Fruit fly (Drosophila melanogaster) whole organism, embryonic: ENCODE measurements around the gene CG10338.

Experiments
- BEAF-32 ChIP-seq: fragments of 200-800 bp; sonication (Bioruptor generic); optimal IDR thresholded peaks from 3 replicates; lab custom pipeline; 2017; ENCODE audit warnings: missing biosample characterization, missing genetic modification characterization, mild to moderate bottlenecking, moderate library complexity, missing genetic modification reagents
- CG13287 ChIP-seq: fragments of 200-800 bp; sonication (Bioruptor generic); IDR thresholded peaks from 2 replicates; pipeline ENCODE4 v1.3.6; 2022; ENCODE audit warnings: missing biosample characterization, missing genetic modification characterization; ENCODE audit not compliant: partially characterized antibody
- CG13424 ChIP-seq: fragments of 200-800 bp; sonication (Bioruptor generic); optimal IDR thresholded peaks from 2 replicates; lab custom pipeline; 2019; ENCODE audit warnings: missing biosample characterization, mild to moderate bottlenecking, missing genetic modification characterization, moderate library complexity
- CG15514 ChIP-seq: fragments of 200-800 bp; sonication (Bioruptor generic); optimal IDR thresholded peaks from 3 replicates; lab custom pipeline; 2017; ENCODE audit warnings: missing biosample characterization, missing genetic modification characterization, mild to moderate bottlenecking, moderate library complexity, missing genetic modification reagents
- CG2116 ChIP-seq: fragments of 200-800 bp; sonication (Bioruptor generic); optimal IDR thresholded peaks from 3 replicates; lab custom pipeline; 2018; ENCODE audit warnings: missing biosample characterization, mild to moderate bottlenecking, missing genetic modification characterization
- CG2129 ChIP-seq: fragments of 200-800 bp; sonication (Bioruptor generic); IDR thresholded peaks from 2 replicates; pipeline ENCODE4 v1.3.6; 2022; ENCODE audit warnings: missing biosample characterization, missing genetic modification characterization; ENCODE audit not compliant: partially characterized antibody
- CG2199 ChIP-seq: fragments of 200-800 bp; sonication (Bioruptor generic); IDR thresholded peaks from 3 replicates; pipeline ENCODE4 v1.3.6; 2022; ENCODE audit warnings: missing biosample characterization, missing genetic modification characterization
- CG32532 ChIP-seq: fragments of 200-800 bp; sonication (Bioruptor generic); IDR thresholded peaks from 2 replicates; pipeline ENCODE4 v1.3.6; 2022; ENCODE audit warnings: missing biosample characterization, missing genetic modification characterization
- CG32772 ChIP-seq: fragments of 200-800 bp; sonication (Bioruptor generic); IDR thresholded peaks from 2 replicates; pipeline ENCODE4 v1.3.6; 2022; ENCODE audit warnings: missing biosample characterization, missing genetic modification characterization
- CG3281 ChIP-seq: fragments of 200-800 bp; sonication (Bioruptor generic); optimal IDR thresholded peaks from 3 replicates; lab custom pipeline; 2017; ENCODE audit warnings: missing biosample characterization, mild to moderate bottlenecking, missing genetic modification characterization
- CG34224 ChIP-seq: fragments of 200-800 bp; sonication (Bioruptor generic); IDR thresholded peaks from 3 replicates; pipeline ENCODE4 v1.3.6; 2022; ENCODE audit warnings: missing biosample characterization, missing genetic modification characterization; ENCODE audit not compliant: partially characterized antibody
- CG3726 ChIP-seq: fragments of 200-800 bp; sonication (Bioruptor generic); IDR thresholded peaks from 3 replicates; pipeline ENCODE4, ENCODE4 v1.3.6; 2022; ENCODE audit warnings: missing biosample characterization, missing genetic modification characterization
- CG3995 ChIP-seq: fragments of 200-800 bp; sonication (Bioruptor generic); optimal IDR thresholded peaks from 3 replicates; lab custom pipeline; 2016; ENCODE audit warnings: missing biosample characterization, missing genetic modification characterization
- CG4360 ChIP-seq: fragments of 200-800 bp; sonication (Bioruptor generic); IDR thresholded peaks from 2 replicates; pipeline ENCODE4 v1.3.6; 2022; ENCODE audit warnings: missing biosample characterization, missing genetic modification characterization
- CG6791 ChIP-seq: fragments of 200-800 bp; sonication (Bioruptor generic); IDR thresholded peaks from 3 replicates; pipeline ENCODE4 v1.3.6; 2022; ENCODE audit warnings: missing biosample characterization, missing genetic modification characterization; ENCODE audit not compliant: partially characterized antibody
- CG7963 ChIP-seq: fragments of 200-800 bp; sonication (Bioruptor generic); IDR thresholded peaks from 3 replicates; pipeline ENCODE4 v1.3.6; 2022; ENCODE audit warnings: missing biosample characterization, missing genetic modification characterization; ENCODE audit not compliant: partially characterized antibody
- CG8290 ChIP-seq, 3 experiments: fragments of 200-800 bp; sonication (Bioruptor generic); optimal IDR thresholded peaks; 2 replicates each; lab custom pipeline; 2016 to 2019; ENCODE audit warnings: missing biosample characterization in 3 of 3, missing genetic modification characterization in 3 of 3, mild to moderate bottlenecking in 2 of 3, moderate library complexity in 1 of 3
- CG9437 ChIP-seq: fragments of 200-800 bp; sonication (Bioruptor generic); optimal IDR thresholded peaks from 2 replicates; lab custom pipeline; 2018; ENCODE audit warnings: missing biosample characterization, mild to moderate bottlenecking, missing genetic modification characterization
- CG9932 ChIP-seq: fragments of 200-800 bp; sonication (Bioruptor generic); IDR thresholded peaks from 2 replicates; pipeline ENCODE4 v1.3.6; 2022; ENCODE audit warnings: missing biosample characterization, missing genetic modification characterization
- CTCF ChIP-seq: fragments of 200-800 bp; sonication (Bioruptor generic); optimal IDR thresholded peaks from 2 replicates; lab custom pipeline; 2017; ENCODE audit warnings: missing biosample characterization, mild to moderate bottlenecking, missing genetic modification characterization, moderate library complexity
- CkIIα-i1 ChIP-seq: fragments of 200-800 bp; sonication (Bioruptor generic); IDR thresholded peaks from 2 replicates; pipeline ENCODE4 v1.3.6; 2022; ENCODE audit warnings: missing biosample characterization, missing genetic modification characterization
- Dip2 ChIP-seq: fragments of 200-800 bp; sonication (Bioruptor generic); IDR thresholded peaks from 2 replicates; pipeline ENCODE4 v1.3.6; 2022; ENCODE audit warnings: missing biosample characterization, missing genetic modification characterization
- Dip3 ChIP-seq: fragments of 200-800 bp; sonication (Bioruptor generic); optimal IDR thresholded peaks from 3 replicates; lab custom pipeline; 2016; ENCODE audit warnings: missing biosample characterization, missing genetic modification characterization
- Fer3 ChIP-seq: fragments of 200-800 bp; sonication (Bioruptor generic); optimal IDR thresholded peaks from 2 replicates; lab custom pipeline; 2018; ENCODE audit warnings: missing biosample characterization, mild to moderate bottlenecking, missing genetic modification characterization, moderate library complexity
- HmgD ChIP-seq: fragments of 200-800 bp; sonication (Bioruptor generic); optimal IDR thresholded peaks from 3 replicates; lab custom pipeline; 2016; ENCODE audit warnings: missing biosample characterization, missing genetic modification characterization
- Hr39 ChIP-seq: fragments of >200 bp; optimal IDR thresholded peaks from 2 replicates; lab custom pipeline; 2017
- Lim3 ChIP-seq: fragments of 200-800 bp; sonication (Bioruptor generic); IDR thresholded peaks from 2 replicates; pipeline ENCODE4 v1.3.6; 2022; ENCODE audit warnings: missing biosample characterization, missing genetic modification characterization
- MESR4 ChIP-seq: fragments of 200-800 bp; sonication (Bioruptor generic); optimal IDR thresholded peaks from 2 replicates; lab custom pipeline; 2018; ENCODE audit warnings: missing biosample characterization, mild to moderate bottlenecking, missing genetic modification characterization, moderate library complexity
- MTF-1 ChIP-seq: fragments of 200-800 bp; sonication (Bioruptor generic); optimal IDR thresholded peaks from 2 replicates; lab custom pipeline; 2018; ENCODE audit warnings: missing biosample characterization, mild to moderate bottlenecking, missing genetic modification characterization, borderline replicate concordance
- Oaz ChIP-seq: fragments of 200-800 bp; sonication (Bioruptor generic); IDR thresholded peaks from 2 replicates; pipeline ENCODE4 v1.3.6; 2022; ENCODE audit warnings: missing biosample characterization, missing genetic modification characterization
- Opbp ChIP-seq: fragments of 200-800 bp; sonication (Bioruptor generic); IDR thresholded peaks from 3 replicates; pipeline ENCODE4 v1.3.6; 2022; ENCODE audit warnings: missing biosample characterization, missing genetic modification characterization; ENCODE audit not compliant: partially characterized antibody
- Rfx ChIP-seq: fragments of 200-800 bp; sonication (Bioruptor generic); IDR thresholded peaks from 2 replicates; pipeline ENCODE4 v1.3.6; 2022; ENCODE audit warnings: missing biosample characterization, missing genetic modification characterization
- Sry-β ChIP-seq: fragments of 200-800 bp; sonication (Bioruptor generic); optimal IDR thresholded peaks from 2 replicates; lab custom pipeline; 2018; ENCODE audit warnings: missing biosample characterization, mild to moderate bottlenecking, missing genetic modification characterization, moderate library complexity
- Stat92E ChIP-seq, 3 experiments: fragments of >200 bp in 2 of 3; fragments of 200-800 bp in 1 of 3; sonication (Bioruptor generic) in 1 of 3; optimal IDR thresholded peaks; 2 replicates each; lab custom pipeline; 2017 to 2019; ENCODE audit warnings: missing biosample characterization in 3 of 3, missing genetic modification characterization in 3 of 3, mild to moderate bottlenecking in 1 of 3, moderate library complexity in 1 of 3
- Trl ChIP-seq, 3 experiments: fragments of >200 bp in 2 of 3; fragments of 200-800 bp in 1 of 3; sonication (Bioruptor generic) in 1 of 3; optimal IDR thresholded peaks; 2 replicates in 1 of 3; 3 replicates in 2 of 3; lab custom pipeline; 2016 to 2017; ENCODE audit warnings: missing biosample characterization in 1 of 3, missing genetic modification characterization in 1 of 3
- YL-1 ChIP-seq: fragments of 200-800 bp; sonication (Bioruptor generic); optimal IDR thresholded peaks from 3 replicates; lab custom pipeline; 2017; ENCODE audit warnings: missing biosample characterization, mild to moderate bottlenecking, missing genetic modification characterization
- bbx ChIP-seq: fragments of 200-800 bp; sonication (Bioruptor generic); IDR thresholded peaks from 2 replicates; pipeline ENCODE4 v1.3.6; 2022; ENCODE audit warnings: missing biosample characterization, missing genetic modification characterization; ENCODE audit not compliant: partially characterized antibody
- crp ChIP-seq, 2 experiments: fragments of 200-800 bp; sonication (Bioruptor generic); optimal IDR thresholded peaks; 2 replicates in 1 of 2; 3 replicates in 1 of 2; lab custom pipeline; 2017; ENCODE audit warnings: missing biosample characterization in 2 of 2, missing genetic modification characterization in 2 of 2, mild to moderate bottlenecking in 1 of 2, moderate library complexity in 1 of 2
- fru ChIP-seq: fragments of >200 bp; optimal IDR thresholded peaks from 2 replicates; lab custom pipeline; 2017
- h ChIP-seq: fragments of >200 bp; optimal IDR thresholded peaks from 2 replicates; lab custom pipeline; 2017
- hkb ChIP-seq, 2 experiments: fragments of 200-800 bp in 1 of 2; fragments of >200 bp in 1 of 2; sonication (Bioruptor generic) in 1 of 2; IDR thresholded peaks in 1 of 2; optimal IDR thresholded peaks in 1 of 2; 2 replicates each; pipeline versions ENCODE4 v1.3.6 to Lab custom; 2017 to 2022; ENCODE audit warnings: missing biosample characterization in 1 of 2, missing genetic modification characterization in 1 of 2
- klu ChIP-seq: fragments of 200-800 bp; sonication (Bioruptor generic); IDR thresholded peaks from 2 replicates; pipeline ENCODE4 v1.3.6; 2022; ENCODE audit warnings: missing biosample characterization, missing genetic modification characterization
- knrl ChIP-seq: fragments of 200-800 bp; sonication (Bioruptor generic); IDR thresholded peaks from 3 replicates; pipeline ENCODE4 v1.3.6; 2022; ENCODE audit warnings: missing biosample characterization, missing genetic modification characterization; ENCODE audit not compliant: partially characterized antibody
- seq ChIP-seq: fragments of 200-800 bp; sonication (Bioruptor generic); IDR thresholded peaks from 2 replicates; pipeline ENCODE4 v1.3.6; 2022; ENCODE audit warnings: missing biosample characterization, missing genetic modification characterization
- sug ChIP-seq: fragments of 200-800 bp; optimal IDR thresholded peaks from 2 replicates; lab custom pipeline; 2019; ENCODE audit warnings: missing biosample characterization, mild to moderate bottlenecking, missing genetic modification characterization, moderate library complexity
- unpg ChIP-seq: fragments of 200-800 bp; sonication (Bioruptor generic); optimal IDR thresholded peaks from 3 replicates; lab custom pipeline; 2018; ENCODE audit warnings: missing biosample characterization, mild to moderate bottlenecking, missing genetic modification characterization, moderate library complexity
- wor ChIP-seq: fragments of 200-800 bp; sonication (Bioruptor generic); IDR thresholded peaks from 2 replicates; pipeline ENCODE4 v1.3.6; 2022; ENCODE audit warnings: missing biosample characterization, missing genetic modification characterization
- yki ChIP-seq: fragments of >200 bp; optimal IDR thresholded peaks from 3 replicates; lab custom pipeline; 2018

Gene CG10338

dm6 chr2L:18689376-18689775, 6.1 kb upstream of the CG10338 start, which contains the start of gene CG10336 (continued):
- TF ChIP-seq CG8290 (GFP tag; optimal IDR thresholded peaks at IDR 0.05; lab: Kevin White, UChicago) (no peak), CG8290 (tag; optimal IDR thresholded peaks at IDR 0.05; lab: Kevin White, UChicago) (peak in 1 of 2 experiments; percentile 1), MESR4 (GFP tag; lab: Kevin White, UChicago) (peak; percentile 64), CG13287 (peak; percentile 60), CG6791 (GFP tag; lab: Robert Waterston, UW) (peak; percentile 56; the same call in 2 of the 3 replicates), CTCF (GFP tag; lab: Kevin White, UChicago) (no peak), Oaz (GFP tag; lab: Robert Waterston, UW) (no peak), crp (GFP tag; optimal IDR thresholded peaks at IDR 0.05; lab: Kevin White, UChicago) (peak in 1 of 2 experiments; percentile 10), CG2129 (GFP tag; lab: Robert Waterston, UW) (peak; percentile 42), Trl (optimal IDR thresholded peaks at IDR 0.05; lab: Kevin White, UChicago) (no peak), Trl (GFP tag; optimal IDR thresholded peaks at IDR 0.05; lab: Kevin White, UChicago) (peak; percentile 2), bbx (GFP tag; lab: Robert Waterston, UW) (peak; percentile 42; the same call in 1 of the 2 replicates), sug (tag; lab: Kevin White, UChicago) (peak; percentile 34), knrl (GFP tag; lab: Robert Waterston, UW) (peak; percentile 52), Sry-β (GFP tag; lab: Kevin White, UChicago) (peak; percentile 53), BEAF-32 (GFP tag; lab: Kevin White, UChicago) (peak; percentile 16), CG34224 (GFP tag; lab: Robert Waterston, UW) (peak; percentile 47), h (lab: Kevin White, UChicago) (no peak), Rfx (GFP tag; lab: Robert Waterston, UW) (peak; percentile 18; the same call in 1 of the 2 replicates), Dip3 (GFP tag; lab: Kevin White, UChicago) (no peak), fru (lab: Kevin White, UChicago) (no peak), YL-1 (GFP tag; lab: Kevin White, UChicago) (peak; percentile 60), yki (peak; percentile 49), CG9932 (peak; percentile 36; the same call in 1 of the 2 replicates), Opbp (peak; percentile 36; the same call in 1 of the 3 replicates), CG7963 (GFP tag; lab: Robert Waterston, UW) (0 out of 3 replicates have a peak, but pooled peaks have one; percentile 30), CG2116 (peak; percentile 60)

DNA sequence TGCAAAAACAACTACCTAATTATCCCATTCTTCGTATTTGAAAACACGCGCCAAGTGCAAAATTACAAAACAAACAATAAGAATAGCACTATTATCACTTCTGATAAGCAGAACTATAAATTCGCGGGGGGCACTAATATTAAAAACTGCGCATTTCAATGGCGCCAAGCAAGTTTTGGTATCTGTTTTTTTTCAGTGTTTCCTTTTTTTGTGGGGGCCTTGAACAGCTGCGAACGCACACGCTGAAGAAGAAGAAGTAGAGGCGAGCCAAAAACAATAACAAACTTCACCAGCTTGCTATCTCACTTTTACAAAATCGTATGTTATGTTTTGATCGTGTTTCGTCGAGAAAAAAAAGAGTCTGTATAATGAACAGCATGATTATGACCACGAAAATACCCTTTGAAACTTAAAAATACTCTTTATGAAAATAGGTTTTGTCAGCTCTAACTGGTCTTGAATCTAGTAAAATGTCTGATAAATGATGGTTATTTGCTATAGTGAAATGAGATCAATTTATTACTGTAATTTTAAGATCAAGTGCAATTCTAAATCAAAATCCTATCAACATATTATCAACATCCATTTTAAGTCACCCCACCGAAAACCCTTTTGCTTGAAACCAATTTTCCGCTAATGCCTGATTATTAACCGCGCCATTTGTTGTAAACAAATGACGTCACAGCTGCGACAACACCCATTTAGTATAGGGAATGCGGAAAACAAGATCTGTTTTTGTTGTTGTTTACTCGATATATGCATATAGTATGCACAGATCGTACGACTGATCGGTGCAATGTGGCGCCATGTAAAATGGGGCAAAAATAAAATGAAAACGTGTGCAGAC, 1.4 kb upstream of the CG10338 start:
- TF ChIP-seq CkIIα-i1 (GFP tag; lab: Robert Waterston, UW) (no peak), CG3281 (GFP tag; lab: Kevin White, UChicago) (peak; percentile 43), wor (GFP tag; lab: Robert Waterston, UW) (no peak), unpg (GFP tag; lab: Kevin White, UChicago) (peak; percentile 59), Fer3 (tag; lab: Kevin White, UChicago) (peak; percentile 16), CG32532 (GFP tag; lab: Robert Waterston, UW) (peak; percentile 73), CG2199 (peak; percentile 74; the same call in 2 of the 3 replicates), CG3726 (GFP tag; lab: Robert Waterston, UW) (no peak), HmgD (no peak), CG13424 (tag; lab: Kevin White, UChicago) (peak; percentile 60), Dip2 (GFP tag; lab: Robert Waterston, UW) (no peak), MTF-1 (peak; percentile 46), seq (peak; percentile 55; the same call in 1 of the 2 replicates), CG15514 (GFP tag; lab: Kevin White, UChicago) (peak; percentile 38), Stat92E (GFP tag; optimal IDR thresholded peaks at IDR 0.05; lab: Kevin White, UChicago) (no peak), klu (GFP tag; lab: Robert Waterston, UW) (no peak), CG4360 (GFP tag; lab: Robert Waterston, UW) (peak; percentile 59), Hr39 (lab: Kevin White, UChicago) (no peak), CG3995 (no peak), hkb (optimal IDR thresholded peaks at IDR 0.05; lab: Kevin White, UChicago) (no peak), hkb (GFP tag; IDR thresholded peaks at IDR 0.05; lab: Robert Waterston, UW) (peak; percentile 67), CG32772 (GFP tag; lab: Robert Waterston, UW) (peak; percentile 53), CG9437 (GFP tag; lab: Kevin White, UChicago) (peak; percentile 58), Lim3 (GFP tag; lab: Robert Waterston, UW) (no peak)
